Fruit fly (Drosophila melanogaster) whole organism: ENCODE data around the gene CG7295.

ENCODE experiments used
- CG8478 ChIP-seq: fragments of >200 bp; optimal IDR thresholded peaks from 2 replicates; lab custom pipeline; 2018; ENCODE audit warnings: inconsistent platforms
- pan ChIP-seq: fragments of >200 bp; optimal IDR thresholded peaks from 2 replicates; lab custom pipeline; 2017
- psq ChIP-seq: fragments of >200 bp; optimal IDR thresholded peaks from 2 replicates; lab custom pipeline; 2017

DNA sequence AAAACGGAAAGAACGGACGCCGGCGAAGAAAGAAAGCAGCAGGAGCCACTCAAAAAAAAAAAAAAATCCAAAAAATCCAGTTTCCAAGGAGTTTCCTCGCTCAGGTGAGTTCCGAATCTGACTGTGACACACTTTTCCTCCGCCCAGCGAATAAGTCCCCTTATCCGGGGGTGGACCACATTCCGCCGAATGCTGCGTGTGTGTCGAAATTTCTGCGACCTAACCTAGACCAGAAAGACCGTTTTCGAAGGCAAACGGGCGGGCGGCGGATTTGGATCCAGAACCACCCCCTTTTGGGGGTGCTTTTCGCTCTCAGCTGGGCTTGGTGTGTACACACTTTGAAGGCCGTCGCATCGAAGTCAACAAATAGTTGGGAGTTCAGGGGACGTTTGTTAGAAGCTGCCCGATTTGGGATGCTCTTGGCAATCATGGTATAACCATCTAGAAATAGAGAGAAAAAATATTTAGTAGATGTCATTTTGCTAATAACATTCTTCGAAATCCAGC lies 15.7 kb downstream of the CG7295 start:
- TF ChIP-seq CG8478 (lab: Kevin White, UChicago) (no peak), pan (no peak), psq (no peak)
